ENCODE assay signal across 1 fruit fly cellular context in genomic region chr3R:11566769-11567570, dm6.
TF ChIP-seq lines count a peak whose summit lies in the region.

Gene fabp, minus strand, starts transcription at chr3R:11567054.
Gene sea, minus strand, starts transcription at chr3R:11567054.

TF ChIP-seq in whole organism, embryonic, 481 proteins besides CTCF, POLR2A, EP300 and RAD21 (continued from another document):
- TF ChIP-seq CG1529 (GFP tag; optimal IDR thresholded peaks at IDR 0.05; lab: Kevin White, UChicago), result no peak
- no peak for TF ChIP-seq CG6175 (GFP tag; IDR thresholded peaks at IDR 0.05; lab: Robert Waterston, UW)
- no peak for TF ChIP-seq CG8290 (GFP tag; optimal IDR thresholded peaks at IDR 0.05; lab: Kevin White, UChicago)
- TF ChIP-seq CG8290 (tag; optimal IDR thresholded peaks at IDR 0.05; lab: Kevin White, UChicago), result peak in 1 of 2 experiments; percentile 46
- no peak for TF ChIP-seq CG11560 (tag; IDR thresholded peaks at IDR 0.05; lab: Robert Waterston, UW)
- TF ChIP-seq CG7271 (tag; optimal IDR thresholded peaks at IDR 0.05; lab: Kevin White, UChicago), result no peak
- no peak for TF ChIP-seq NC2β (GFP tag; optimal IDR thresholded peaks at IDR 0.05; lab: Kevin White, UChicago)
- TF ChIP-seq CG32532 (GFP tag; IDR thresholded peaks at IDR 0.05; lab: Robert Waterston, UW), result peak; percentile 33; the same call in 1 of the 2 replicates
- no peak for TF ChIP-seq CG6272 (GFP tag; IDR thresholded peaks at IDR 0.05; lab: Robert Waterston, UW)
- peak; percentile 14 for TF ChIP-seq CG2678 (tag; optimal IDR thresholded peaks at IDR 0.05; lab: Kevin White, UChicago)
- no peak for TF ChIP-seq salm (tag; optimal IDR thresholded peaks at IDR 0.05; lab: Kevin White, UChicago)
- TF ChIP-seq CG13287 (GFP tag; IDR thresholded peaks at IDR 0.05; lab: Robert Waterston, UW; ENCODE audit: partially characterized antibody), result peak; percentile 46
- TF ChIP-seq Mad (GFP tag; optimal IDR thresholded peaks at IDR 0.05; lab: Kevin White, UChicago), result no peak
- no peak for TF ChIP-seq CG17568 (GFP tag; optimal IDR thresholded peaks at IDR 0.05; lab: Kevin White, UChicago)
- peak; percentile 45 for TF ChIP-seq CG6765 (GFP tag; optimal IDR thresholded peaks at IDR 0.05; lab: Kevin White, UChicago)
- TF ChIP-seq Med (GFP tag; lab: Kevin White, UChicago), result peak; percentile 57
- no peak for TF ChIP-seq CG17829 (tag; optimal IDR thresholded peaks at IDR 0.05; lab: Kevin White, UChicago)
- TF ChIP-seq CG4360 (GFP tag; IDR thresholded peaks at IDR 0.05; lab: Robert Waterston, UW), result no peak
- TF ChIP-seq CG3847 (GFP tag; IDR thresholded peaks at IDR 0.05; lab: Robert Waterston, UW), result no peak
- TF ChIP-seq bcd (GFP tag; optimal IDR thresholded peaks at IDR 0.05; lab: Kevin White, UChicago), result no peak
- TF ChIP-seq Lhr (GFP tag; optimal IDR thresholded peaks at IDR 0.05; lab: Kevin White, UChicago), result no peak
- TF ChIP-seq CG1792 (GFP tag; optimal IDR thresholded peaks at IDR 0.05; lab: Kevin White, UChicago), result no peak
TF ChIP-seq in whole organism, embryonic: peak in this region for 57.
